Fruit fly (Drosophila melanogaster) whole organism, embryonic: ENCODE data around the gene Cpr30B.
A peak's percentile ranks its signal among the peaks of the same experiment; 100 is the strongest.

Experiments
- CG10321 ChIP-seq: fragments of 200-800 bp; sonication (Bioruptor generic); IDR thresholded peaks from 2 replicates; pipeline ENCODE4 v1.3.6; 2022; ENCODE audit warnings: missing biosample characterization, missing genetic modification characterization
- CG11504 ChIP-seq: fragments of 200-800 bp; sonication (Bioruptor generic); optimal IDR thresholded peaks from 3 replicates; lab custom pipeline; 2019; ENCODE audit warnings: missing biosample characterization, mild to moderate bottlenecking, missing genetic modification characterization, moderate library complexity
- CG12155 ChIP-seq: fragments of 200-800 bp; sonication (Bioruptor generic); optimal IDR thresholded peaks from 3 replicates; lab custom pipeline; 2016; ENCODE audit warnings: missing biosample characterization, missing genetic modification characterization
- CG13123 ChIP-seq: fragments of 200-800 bp; sonication (Bioruptor generic); optimal IDR thresholded peaks from 2 replicates; lab custom pipeline; 2016; ENCODE audit warnings: missing biosample characterization, missing genetic modification characterization
- CG13624 ChIP-seq: fragments of 200-800 bp; sonication (Bioruptor generic); optimal IDR thresholded peaks from 2 replicates; lab custom pipeline; 2016; ENCODE audit warnings: missing biosample characterization, missing genetic modification characterization
- CG15011 ChIP-seq: fragments of 200-800 bp; sonication (Bioruptor generic); optimal IDR thresholded peaks from 3 replicates; lab custom pipeline; 2018; ENCODE audit warnings: missing biosample characterization, mild to moderate bottlenecking, missing genetic modification characterization
- CG1529 ChIP-seq: fragments of 200-800 bp; sonication (Bioruptor generic); optimal IDR thresholded peaks from 3 replicates; lab custom pipeline; 2018; ENCODE audit warnings: missing biosample characterization, missing genetic modification characterization
- CG1647 ChIP-seq: fragments of 200-800 bp; sonication (Bioruptor generic); optimal IDR thresholded peaks from 3 replicates; lab custom pipeline; 2016; ENCODE audit warnings: missing biosample characterization, missing genetic modification characterization
- CG16813 ChIP-seq: fragments of 200-800 bp; sonication (Bioruptor generic); IDR thresholded peaks from 3 replicates; pipeline ENCODE4 v1.3.6; 2022; ENCODE audit warnings: missing biosample characterization, missing genetic modification characterization; ENCODE audit not compliant: partially characterized antibody
- CG17912 ChIP-seq: fragments of 200-800 bp; sonication (Bioruptor generic); optimal IDR thresholded peaks from 2 replicates; lab custom pipeline; 2018; ENCODE audit warnings: missing biosample characterization, mild to moderate bottlenecking, missing genetic modification characterization
- CG18262 ChIP-seq: fragments of 200-800 bp; optimal IDR thresholded peaks from 3 replicates; lab custom pipeline; 2019; ENCODE audit warnings: missing biosample characterization, mild to moderate bottlenecking, missing genetic modification characterization, moderate library complexity
- CG18619 ChIP-seq: fragments of 200-800 bp; sonication (Bioruptor generic); optimal IDR thresholded peaks from 3 replicates; lab custom pipeline; 2017; ENCODE audit warnings: missing biosample characterization, mild to moderate bottlenecking, missing genetic modification characterization
- CG2889 ChIP-seq: fragments of 200-800 bp; sonication (Bioruptor generic); IDR thresholded peaks from 3 replicates; pipeline ENCODE4 v1.3.6; 2022; ENCODE audit warnings: missing biosample characterization, missing genetic modification characterization
- CG3407 ChIP-seq: fragments of 200-800 bp; sonication (Bioruptor generic); optimal IDR thresholded peaks from 2 replicates; lab custom pipeline; 2018; ENCODE audit warnings: missing biosample characterization, mild to moderate bottlenecking, missing genetic modification characterization
- CG3726 ChIP-seq: fragments of 200-800 bp; sonication (Bioruptor generic); IDR thresholded peaks from 3 replicates; pipeline ENCODE4, ENCODE4 v1.3.6; 2022; ENCODE audit warnings: missing biosample characterization, missing genetic modification characterization
- CG3995 ChIP-seq: fragments of 200-800 bp; sonication (Bioruptor generic); optimal IDR thresholded peaks from 3 replicates; lab custom pipeline; 2016; ENCODE audit warnings: missing biosample characterization, missing genetic modification characterization
- CG4328 ChIP-seq: fragments of 200-800 bp; sonication (Bioruptor generic); optimal IDR thresholded peaks from 3 replicates; lab custom pipeline; 2017; ENCODE audit warnings: missing biosample characterization, missing genetic modification reagents, missing genetic modification characterization
- CG6765 ChIP-seq: fragments of 200-800 bp; sonication (Bioruptor generic); optimal IDR thresholded peaks from 3 replicates; lab custom pipeline; 2017; ENCODE audit warnings: missing biosample characterization, mild to moderate bottlenecking, missing genetic modification characterization
- CG6813 ChIP-seq: fragments of 200-800 bp; sonication (Bioruptor generic); optimal IDR thresholded peaks from 2 replicates; lab custom pipeline; 2017; ENCODE audit warnings: missing biosample characterization, missing genetic modification characterization, mild to moderate bottlenecking, moderate library complexity, missing genetic modification reagents
- CG7357 ChIP-seq: fragments of 200-800 bp; sonication (Bioruptor generic); IDR thresholded peaks from 3 replicates; pipeline ENCODE4 v1.3.6; 2022; ENCODE audit warnings: missing biosample characterization, missing genetic modification characterization
- CG9727 ChIP-seq: fragments of 200-800 bp; sonication (Bioruptor generic); optimal IDR thresholded peaks from 3 replicates; lab custom pipeline; 2017; ENCODE audit warnings: missing biosample characterization, mild to moderate bottlenecking, missing genetic modification characterization
- Dbx ChIP-seq: fragments of 200-800 bp; sonication (Bioruptor generic); IDR thresholded peaks from 3 replicates; pipeline ENCODE4 v1.3.6; 2022; ENCODE audit warnings: missing biosample characterization, missing genetic modification characterization
- Dfd ChIP-seq, 2 experiments: fragments of >200 bp; optimal IDR thresholded peaks; 2 replicates each; lab custom pipeline; 2017; ENCODE audit warnings: missing biosample characterization in 2 of 2, missing genetic modification characterization in 2 of 2
- Elba2 ChIP-seq: fragments of 200-800 bp; sonication (Bioruptor generic); optimal IDR thresholded peaks from 3 replicates; lab custom pipeline; 2016; ENCODE audit warnings: missing biosample characterization, missing genetic modification characterization
- Ets65A ChIP-seq: fragments of 200-800 bp; sonication (Bioruptor generic); peaks from one replicate; lab custom pipeline; 2016; ENCODE audit warnings: missing biosample characterization, missing genetic modification characterization
- Ets97D ChIP-seq: fragments of 200-800 bp; sonication (Bioruptor generic); optimal IDR thresholded peaks from 3 replicates; lab custom pipeline; 2016; ENCODE audit warnings: missing biosample characterization, missing genetic modification characterization
- Fer2 ChIP-seq: fragments of 200-800 bp; sonication (Bioruptor generic); optimal IDR thresholded peaks from 2 replicates; lab custom pipeline; 2018; ENCODE audit warnings: missing biosample characterization, mild to moderate bottlenecking, missing genetic modification characterization, moderate library complexity
- Lpt ChIP-seq: fragments of >200 bp; optimal IDR thresholded peaks from 2 replicates; lab custom pipeline; 2018; ENCODE audit warnings: missing biosample characterization, missing genetic modification characterization
- Scr ChIP-seq: fragments of 200-800 bp; sonication (Bioruptor generic); IDR thresholded peaks from 2 replicates; pipeline ENCODE4 v1.3.6; 2022; ENCODE audit warnings: missing biosample characterization, missing genetic modification characterization; ENCODE audit not compliant: partially characterized antibody
- Xrp1 ChIP-seq: fragments of 200-800 bp; sonication (Bioruptor generic); IDR thresholded peaks from 2 replicates; pipeline ENCODE4 v1.3.6; 2022; ENCODE audit warnings: missing biosample characterization, missing genetic modification characterization
- ato ChIP-seq: fragments of 200-800 bp; sonication (Bioruptor generic); IDR thresholded peaks from 2 replicates; pipeline ENCODE4 v1.3.6; 2022; ENCODE audit warnings: missing biosample characterization, missing genetic modification characterization; ENCODE audit not compliant: partially characterized antibody
- bsh ChIP-seq, 2 experiments: fragments of 200-800 bp; sonication (Bioruptor generic); optimal IDR thresholded peaks; 2 replicates each; lab custom pipeline; 2017 to 2018; ENCODE audit warnings: mild to moderate bottlenecking in 2 of 2, missing biosample characterization in 2 of 2, missing genetic modification characterization in 2 of 2, moderate library complexity in 1 of 2
- btn ChIP-seq: fragments of 200-800 bp; sonication (Bioruptor generic); optimal IDR thresholded peaks from 2 replicates; lab custom pipeline; 2016; ENCODE audit warnings: missing biosample characterization, missing genetic modification characterization
- cg ChIP-seq: fragments of 200-800 bp; sonication (Bioruptor generic); optimal IDR thresholded peaks from 3 replicates; lab custom pipeline; 2019; ENCODE audit warnings: missing biosample characterization, mild to moderate bottlenecking, missing genetic modification characterization, moderate library complexity
- chn ChIP-seq: fragments of 200-800 bp; sonication (Bioruptor generic); optimal IDR thresholded peaks from 2 replicates; lab custom pipeline; 2016; ENCODE audit warnings: missing biosample characterization, missing genetic modification characterization
- corto ChIP-seq: fragments of 200-800 bp; sonication (Bioruptor generic); optimal IDR thresholded peaks from 2 replicates; lab custom pipeline; 2016; ENCODE audit warnings: missing biosample characterization, mild to moderate bottlenecking, missing genetic modification characterization, moderate library complexity
- gsb ChIP-seq: fragments of 200-800 bp; sonication (Bioruptor generic); IDR thresholded peaks from 2 replicates; pipeline ENCODE4 v1.3.6; 2022; ENCODE audit warnings: missing biosample characterization, missing genetic modification characterization
- h ChIP-seq: fragments of >200 bp; optimal IDR thresholded peaks from 2 replicates; lab custom pipeline; 2017
- ind ChIP-seq: fragments of 200-800 bp; sonication (Bioruptor generic); optimal IDR thresholded peaks from 3 replicates; lab custom pipeline; 2016; ENCODE audit warnings: missing biosample characterization, missing genetic modification characterization
- insv ChIP-seq, 2 experiments: fragments of 200-800 bp; sonication (Bioruptor generic); optimal IDR thresholded peaks; 3 replicates each; lab custom pipeline; 2016 to 2018; ENCODE audit warnings: missing biosample characterization in 2 of 2, missing genetic modification characterization in 2 of 2
- odd ChIP-seq: fragments of 200-800 bp; sonication (Bioruptor generic); optimal IDR thresholded peaks from 2 replicates; lab custom pipeline; 2017; ENCODE audit warnings: missing biosample characterization, mild to moderate bottlenecking, missing genetic modification characterization
- otp ChIP-seq: fragments of 200-800 bp; sonication (Bioruptor generic); IDR thresholded peaks from 3 replicates; pipeline ENCODE4, ENCODE4 v1.3.6; 2022; ENCODE audit warnings: missing biosample characterization, missing genetic modification characterization
- psq ChIP-seq: fragments of 200-800 bp; sonication (Bioruptor generic); optimal IDR thresholded peaks from 2 replicates; lab custom pipeline; 2017; ENCODE audit warnings: missing biosample characterization, missing genetic modification characterization
- rib ChIP-seq: fragments of 200-800 bp; sonication (Bioruptor generic); IDR thresholded peaks from 2 replicates; pipeline ENCODE4 v1.3.6; 2022; ENCODE audit warnings: missing biosample characterization, missing genetic modification characterization
- ro ChIP-seq: fragments of 200-800 bp; sonication (Bioruptor generic); IDR thresholded peaks from 2 replicates; pipeline ENCODE4 v1.3.6; 2022; ENCODE audit warnings: missing biosample characterization, missing genetic modification characterization
- shn ChIP-seq: fragments of 200-800 bp; sonication (Bioruptor generic); optimal IDR thresholded peaks from 3 replicates; lab custom pipeline; 2016; ENCODE audit warnings: missing biosample characterization, missing genetic modification characterization
- sima ChIP-seq: fragments of 200-800 bp; sonication (Bioruptor generic); optimal IDR thresholded peaks from 2 replicates; lab custom pipeline; 2016; ENCODE audit warnings: missing biosample characterization, missing genetic modification characterization
- wdn ChIP-seq: fragments of 200-800 bp; sonication (Bioruptor generic); IDR thresholded peaks from 2 replicates; pipeline ENCODE4 v1.3.6; 2022; ENCODE audit warnings: missing biosample characterization, missing genetic modification characterization
- wek ChIP-seq: fragments of 200-800 bp; sonication (Bioruptor generic); optimal IDR thresholded peaks from 3 replicates; lab custom pipeline; 2018; ENCODE audit warnings: missing biosample characterization, mild to moderate bottlenecking, missing genetic modification characterization, moderate library complexity

The Cpr30B gene

dm6 chr2L:9569588-9570434 lies 27.1 kb downstream of the Cpr30B start (continued):
- TF ChIP-seq CG12155: peak; percentile 92
- TF ChIP-seq odd (GFP tag; lab: Kevin White, UChicago): peak; percentile 98
- TF ChIP-seq Dfd (GFP tag; optimal IDR thresholded peaks at IDR 0.05; lab: Kevin White, UChicago): peak in 1 of 2 experiments; percentile 89
- peak; percentile 80 for TF ChIP-seq chn (GFP tag; lab: Kevin White, UChicago)
- peak; percentile 99 for TF ChIP-seq CG11504 (tag; lab: Kevin White, UChicago)
- peak; percentile 92 for TF ChIP-seq Dbx
- peak; percentile 52 for TF ChIP-seq sima (GFP tag; lab: Kevin White, UChicago)
- peak; percentile 69 for TF ChIP-seq CG3995 (GFP tag; lab: Kevin White, UChicago)
- no peak for TF ChIP-seq cg (GFP tag; lab: Kevin White, UChicago)
- 0 out of 2 replicates have a peak, but pooled peaks have one; percentile 78 for TF ChIP-seq rib
- TF ChIP-seq gsb (GFP tag; lab: Robert Waterston, UW): peak; percentile 91
- TF ChIP-seq CG3726: peak; percentile 87
- peak; percentile 93 to 97 for TF ChIP-seq bsh (GFP tag; optimal IDR thresholded peaks at IDR 0.05; lab: Kevin White, UChicago)
- peak; percentile 88 for TF ChIP-seq CG3407 (GFP tag; lab: Kevin White, UChicago)
- TF ChIP-seq Ets97D (GFP tag; lab: Kevin White, UChicago): peak; percentile 76
- no peak for TF ChIP-seq Lpt (GFP tag; lab: Kevin White, UChicago)
- TF ChIP-seq CG13123 (GFP tag; lab: Kevin White, UChicago): peak; percentile 84
- TF ChIP-seq Scr (GFP tag; lab: Robert Waterston, UW): peak; percentile 48
- peak; percentile 58 for TF ChIP-seq CG17912 (GFP tag; lab: Kevin White, UChicago)
- TF ChIP-seq CG2889 (GFP tag; lab: Robert Waterston, UW): peak; percentile 73
- peak; percentile 97 for TF ChIP-seq CG18619 (GFP tag; lab: Kevin White, UChicago)
- no peak for TF ChIP-seq h
- peak; percentile 80 for TF ChIP-seq shn (GFP tag; lab: Kevin White, UChicago)
- TF ChIP-seq ind (GFP tag; lab: Kevin White, UChicago): peak; percentile 94
- peak; percentile 90 for TF ChIP-seq Fer2 (tag; lab: Kevin White, UChicago)
- TF ChIP-seq wek (GFP tag; lab: Kevin White, UChicago): peak; percentile 66
- peak in 1 of 2 experiments; percentile 74 for TF ChIP-seq insv (GFP tag; optimal IDR thresholded peaks at IDR 0.05; lab: Kevin White, UChicago)
- peak; percentile 95 for TF ChIP-seq CG4328 (GFP tag; lab: Kevin White, UChicago)
- peak; percentile 87 for TF ChIP-seq corto (GFP tag; lab: Kevin White, UChicago)
- TF ChIP-seq otp (GFP tag; lab: Robert Waterston, UW): peak; percentile 52; the same call in 1 of the 3 replicates
- TF ChIP-seq btn (GFP tag; lab: Kevin White, UChicago): peak; percentile 58
- TF ChIP-seq CG10321: no peak; the same call in 1 of the 2 replicates
- peak; percentile 89 for TF ChIP-seq CG1647 (GFP tag; lab: Kevin White, UChicago)
- TF ChIP-seq CG15011 (GFP tag; lab: Kevin White, UChicago): peak; percentile 95
- TF ChIP-seq CG6813 (GFP tag; lab: Kevin White, UChicago): peak; percentile 94
- TF ChIP-seq ato (GFP tag; lab: Robert Waterston, UW): no peak
- TF ChIP-seq Xrp1 (GFP tag; lab: Robert Waterston, UW): peak; percentile 93
- peak; percentile 72; the same call in 1 of the 2 replicates for TF ChIP-seq ro
- peak; percentile 98 for TF ChIP-seq CG18262 (tag; lab: Kevin White, UChicago)
- peak; percentile 89 for TF ChIP-seq psq (GFP tag; lab: Kevin White, UChicago)
- peak; percentile 83 for TF ChIP-seq CG7357 (GFP tag; lab: Robert Waterston, UW)
- peak; percentile 91 for TF ChIP-seq CG1529
- TF ChIP-seq wdn (GFP tag; lab: Robert Waterston, UW): no peak; the same call in 1 of the 2 replicates
- TF ChIP-seq CG6765 (GFP tag; lab: Kevin White, UChicago): peak; percentile 96
- TF ChIP-seq CG16813 (GFP tag; lab: Robert Waterston, UW): peak; percentile 43; the same call in 2 of the 3 replicates
- peak; percentile 89 for TF ChIP-seq CG13624 (GFP tag; lab: Kevin White, UChicago)
- peak; percentile 71 for TF ChIP-seq Ets65A
- TF ChIP-seq Elba2 (GFP tag; lab: Kevin White, UChicago): peak; percentile 80
- TF ChIP-seq CG9727 (GFP tag; lab: Kevin White, UChicago): peak; percentile 99
